Fruit fly (Drosophila melanogaster) whole organism, pupa: ENCODE results near the gene Dhdds.

Experiments used
- CG10348 ChIP-seq: fragments of 200-800 bp; sonication (Bioruptor generic); IDR thresholded peaks from 2 replicates; pipeline ENCODE4 v1.3.6; 2022; ENCODE audit warnings: missing biosample characterization, missing genetic modification characterization
- CG12605 ChIP-seq: fragments of 200-800 bp; sonication (Bioruptor generic); IDR thresholded peaks from 2 replicates; pipeline ENCODE4 v1.3.6; 2022; ENCODE audit warnings: missing biosample characterization, missing genetic modification characterization
- CG13204 ChIP-seq: fragments of 200-800 bp; sonication (Bioruptor generic); optimal IDR thresholded peaks from 2 replicates; lab custom pipeline; 2018; ENCODE audit warnings: missing biosample characterization, mild to moderate bottlenecking, missing genetic modification characterization, moderate library complexity
- CG14655 ChIP-seq: fragments of 200-800 bp; sonication (Bioruptor generic); optimal IDR thresholded peaks from 3 replicates; lab custom pipeline; 2017; ENCODE audit warnings: mild to moderate bottlenecking, missing biosample characterization, missing genetic modification reagents, missing genetic modification characterization
- CG15710 ChIP-seq: fragments of 200-800 bp; sonication (Bioruptor generic); optimal IDR thresholded peaks from 2 replicates; lab custom pipeline; 2018; ENCODE audit warnings: missing biosample characterization, mild to moderate bottlenecking, missing genetic modification characterization, moderate library complexity
- CG17806 ChIP-seq: fragments of 200-800 bp; sonication (Bioruptor generic); optimal IDR thresholded peaks from 2 replicates; lab custom pipeline; 2018; ENCODE audit warnings: missing biosample characterization, mild to moderate bottlenecking, missing genetic modification characterization, moderate library complexity
- CG32121 ChIP-seq: fragments of 200-800 bp; sonication (Bioruptor generic); IDR thresholded peaks from 2 replicates; pipeline ENCODE4 v1.3.6; 2022; ENCODE audit warnings: missing biosample characterization, missing genetic modification characterization
- CG34367 ChIP-seq: fragments of 200-800 bp; sonication (Bioruptor generic); optimal IDR thresholded peaks from 2 replicates; lab custom pipeline; 2018; ENCODE audit warnings: missing biosample characterization, mild to moderate bottlenecking, missing genetic modification characterization
- CG4496 ChIP-seq: fragments of 200-800 bp; sonication (Bioruptor generic); IDR thresholded peaks from 3 replicates; pipeline ENCODE4 v1.3.6; 2022; ENCODE audit warnings: missing biosample characterization, missing genetic modification characterization
- CG8159 ChIP-seq: fragments of 200-800 bp; sonication (Bioruptor generic); optimal IDR thresholded peaks from 3 replicates; lab custom pipeline; 2018; ENCODE audit warnings: missing biosample characterization, mild to moderate bottlenecking, missing genetic modification characterization, moderate library complexity
- CG8301 ChIP-seq: fragments of 200-800 bp; sonication (Bioruptor generic); optimal IDR thresholded peaks from 2 replicates; lab custom pipeline; 2018; ENCODE audit warnings: missing biosample characterization, mild to moderate bottlenecking, missing genetic modification characterization
- CG9948 ChIP-seq: fragments of 200-800 bp; sonication (Bioruptor generic); optimal IDR thresholded peaks from 2 replicates; lab custom pipeline; 2018; ENCODE audit warnings: missing biosample characterization, mild to moderate bottlenecking, missing genetic modification characterization, moderate library complexity
- D1 ChIP-seq: fragments of 200-800 bp; sonication (Bioruptor generic); optimal IDR thresholded peaks from 2 replicates; lab custom pipeline; 2018; ENCODE audit warnings: missing biosample characterization, mild to moderate bottlenecking, missing genetic modification characterization, moderate library complexity
- EcR ChIP-seq: fragments of 200-800 bp; sonication (Bioruptor generic); optimal IDR thresholded peaks from 3 replicates; lab custom pipeline; 2019; ENCODE audit warnings: missing biosample characterization, missing genetic modification characterization, mild to moderate bottlenecking, moderate library complexity, missing genetic modification reagents
- Ets98B ChIP-seq: fragments of 200-800 bp; sonication (Bioruptor generic); IDR thresholded peaks from 2 replicates; pipeline ENCODE4 v1.3.6; 2022; ENCODE audit warnings: missing biosample characterization, missing genetic modification characterization
- Pif1A ChIP-seq: fragments of 200-800 bp; sonication (Bioruptor generic); optimal IDR thresholded peaks from 3 replicates; lab custom pipeline; 2016; ENCODE audit warnings: missing biosample characterization, missing genetic modification characterization
- Pif1B ChIP-seq: fragments of 200-800 bp; sonication (Bioruptor generic); optimal IDR thresholded peaks from 3 replicates; lab custom pipeline; 2016; ENCODE audit warnings: missing biosample characterization, missing genetic modification characterization
- Snoo ChIP-seq: fragments of 200-800 bp; sonication (Bioruptor generic); optimal IDR thresholded peaks from 3 replicates; lab custom pipeline; 2017; ENCODE audit warnings: missing biosample characterization, mild to moderate bottlenecking, missing genetic modification characterization, inconsistent platforms
- fd96Ca ChIP-seq: fragments of 200-800 bp; sonication (Bioruptor generic); IDR thresholded peaks from 3 replicates; pipeline ENCODE4 v1.3.6; 2022; ENCODE audit warnings: missing biosample characterization, missing genetic modification characterization
- gl ChIP-seq: fragments of 200-800 bp; sonication (Bioruptor generic); optimal IDR thresholded peaks from 2 replicates; lab custom pipeline; 2018; ENCODE audit warnings: missing biosample characterization, mild to moderate bottlenecking, missing genetic modification characterization
- rn ChIP-seq: fragments of 200-800 bp; sonication (Bioruptor generic); IDR thresholded peaks from 2 replicates; pipeline ENCODE4 v1.3.6; 2022; ENCODE audit warnings: missing biosample characterization, missing genetic modification characterization

The Dhdds gene

DNA sequence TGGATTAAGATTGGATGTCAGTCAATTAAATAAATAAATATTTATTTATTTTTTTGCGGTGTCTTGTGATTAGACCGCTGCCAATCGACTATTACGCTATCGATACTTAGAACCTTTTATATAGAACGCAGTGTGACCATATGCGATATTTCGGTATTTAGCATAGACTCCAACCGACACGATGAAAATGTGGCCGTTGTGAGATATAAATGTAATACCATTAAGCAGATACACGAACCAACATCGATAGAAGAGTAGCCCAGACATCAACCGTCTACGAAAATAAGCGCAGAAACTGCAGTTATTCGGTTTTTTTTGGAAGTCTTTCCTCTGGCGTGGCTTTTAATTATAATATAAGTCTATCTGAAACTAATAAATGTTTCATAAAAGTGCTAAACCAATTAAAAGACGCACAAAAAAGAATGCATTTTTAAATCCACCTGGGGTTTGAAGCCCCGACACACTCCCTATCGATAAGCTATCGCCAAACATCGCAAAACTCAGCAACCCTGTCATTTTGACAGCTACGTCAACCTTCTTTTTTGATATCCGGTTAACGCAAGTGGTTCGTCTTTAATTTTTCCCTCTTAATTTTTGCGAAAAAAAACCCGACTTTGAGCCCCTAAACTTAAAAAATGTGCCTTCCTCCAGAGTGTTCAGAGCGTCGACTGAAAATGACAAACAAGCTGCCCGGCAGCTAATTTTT is at the start of gene Dhdds, which contains the start of gene RpS14a:
Gene Dhdds, minus strand, starts transcription at position 142 of the 706 bp plus-strand sequence.
Gene RpS14a, plus strand, starts transcription at position 533 of the 706 bp plus-strand sequence.
- TF ChIP-seq CG12605 (GFP tag; lab: Robert Waterston, UW) = 0 out of 2 replicates have a peak, but pooled peaks have one; percentile 18
- no peak for TF ChIP-seq CG32121 (GFP tag; lab: Robert Waterston, UW)
- peak; percentile 55 for TF ChIP-seq Snoo (tag; lab: Kevin White, UChicago)
- TF ChIP-seq Pif1B = no peak
- peak; percentile 38 for TF ChIP-seq CG34367 (tag; lab: Kevin White, UChicago)
- TF ChIP-seq Pif1A (GFP tag; lab: Kevin White, UChicago) = peak; percentile 32
- peak; percentile 1 for TF ChIP-seq gl (tag; lab: Kevin White, UChicago)
- TF ChIP-seq CG4496 (GFP tag; lab: Robert Waterston, UW) = no peak
- TF ChIP-seq CG14655 (GFP tag; lab: Kevin White, UChicago) = no peak
- TF ChIP-seq CG15710 (tag; lab: Kevin White, UChicago) = no peak

DNA sequence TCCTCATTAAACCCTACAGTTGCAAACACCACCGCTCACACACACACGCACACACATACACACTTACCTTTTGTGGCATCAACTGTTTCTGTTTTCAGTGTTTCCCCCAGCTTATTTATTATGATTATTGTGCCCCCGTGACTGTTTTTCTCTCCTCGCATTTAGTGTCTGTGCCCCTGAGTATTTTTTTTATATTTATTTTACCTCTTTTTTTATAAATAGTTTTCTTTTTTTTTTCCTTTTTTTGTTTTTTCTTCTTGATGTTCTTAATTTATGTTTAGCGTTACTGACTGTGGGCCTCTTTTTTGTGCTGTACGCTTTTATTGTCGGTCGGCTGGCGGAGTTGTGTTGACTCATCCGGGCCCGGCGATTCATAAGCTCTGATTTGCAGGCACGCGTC is 47.6 kb upstream of the Dhdds start:
- TF ChIP-seq rn (no peak), CG8159 (tag; lab: Kevin White, UChicago) (peak; percentile 63), CG32121 (GFP tag; lab: Robert Waterston, UW) (0 out of 2 replicates have a peak, but pooled peaks have one; percentile 35), CG34367 (tag; lab: Kevin White, UChicago) (peak; percentile 12), CG17806 (peak; percentile 40), Pif1B (peak; percentile 29), CG9948 (tag; lab: Kevin White, UChicago) (peak; percentile 33), CG12605 (GFP tag; lab: Robert Waterston, UW) (peak; percentile 41; the same call in 1 of the 2 replicates), D1 (tag; lab: Kevin White, UChicago) (no peak), fd96Ca (no peak), Ets98B (GFP tag; lab: Robert Waterston, UW) (no peak), CG13204 (GFP tag; lab: Kevin White, UChicago) (peak; percentile 68), CG4496 (GFP tag; lab: Robert Waterston, UW) (no peak), CG14655 (GFP tag; lab: Kevin White, UChicago) (no peak), CG8301 (tag; lab: Kevin White, UChicago) (no peak), EcR (GFP tag; lab: Kevin White, UChicago) (no peak), CG15710 (tag; lab: Kevin White, UChicago) (peak; percentile 48), Pif1A (GFP tag; lab: Kevin White, UChicago) (peak; percentile 9), gl (tag; lab: Kevin White, UChicago) (no peak), CG10348 (GFP tag; lab: Robert Waterston, UW) (no peak), Snoo (tag; lab: Kevin White, UChicago) (no peak)

DNA sequence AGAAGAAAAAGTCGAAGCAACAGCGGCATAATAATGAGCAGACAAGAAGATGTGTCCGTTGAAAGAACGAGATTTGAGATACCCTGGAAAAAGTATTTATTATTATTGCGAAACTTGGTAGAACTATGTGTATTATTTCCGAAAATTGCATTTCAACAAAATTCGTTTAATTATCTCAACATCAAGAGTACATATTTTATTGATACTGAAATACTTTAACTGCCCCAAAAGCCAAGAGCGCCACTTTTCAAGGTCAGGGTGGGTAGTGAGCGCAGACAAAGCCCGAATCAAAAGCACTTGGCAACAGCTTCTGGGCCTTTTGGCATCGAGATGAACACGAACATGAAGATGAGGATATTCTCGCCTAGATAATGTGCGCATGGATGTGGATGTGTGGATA is 46.1 kb upstream of the Dhdds start:
- TF ChIP-seq CG13204 (GFP tag; lab: Kevin White, UChicago) (no peak), rn (no peak), CG17806 (peak; percentile 52), D1 (tag; lab: Kevin White, UChicago) (no peak), Ets98B (GFP tag; lab: Robert Waterston, UW) (no peak), EcR (GFP tag; lab: Kevin White, UChicago) (no peak), CG4496 (GFP tag; lab: Robert Waterston, UW) (no peak), CG34367 (tag; lab: Kevin White, UChicago) (peak; percentile 43), gl (tag; lab: Kevin White, UChicago) (no peak), CG8301 (tag; lab: Kevin White, UChicago) (peak; percentile 36), Pif1A (GFP tag; lab: Kevin White, UChicago) (peak; percentile 26), CG9948 (tag; lab: Kevin White, UChicago) (peak; percentile 46), CG15710 (tag; lab: Kevin White, UChicago) (peak; percentile 36), CG32121 (GFP tag; lab: Robert Waterston, UW) (no peak), CG14655 (GFP tag; lab: Kevin White, UChicago) (peak; percentile 58), CG10348 (GFP tag; lab: Robert Waterston, UW) (no peak), CG12605 (GFP tag; lab: Robert Waterston, UW) (no peak), CG8159 (tag; lab: Kevin White, UChicago) (peak; percentile 60), Snoo (tag; lab: Kevin White, UChicago) (no peak), Pif1B (peak; percentile 2), fd96Ca (no peak)

DNA sequence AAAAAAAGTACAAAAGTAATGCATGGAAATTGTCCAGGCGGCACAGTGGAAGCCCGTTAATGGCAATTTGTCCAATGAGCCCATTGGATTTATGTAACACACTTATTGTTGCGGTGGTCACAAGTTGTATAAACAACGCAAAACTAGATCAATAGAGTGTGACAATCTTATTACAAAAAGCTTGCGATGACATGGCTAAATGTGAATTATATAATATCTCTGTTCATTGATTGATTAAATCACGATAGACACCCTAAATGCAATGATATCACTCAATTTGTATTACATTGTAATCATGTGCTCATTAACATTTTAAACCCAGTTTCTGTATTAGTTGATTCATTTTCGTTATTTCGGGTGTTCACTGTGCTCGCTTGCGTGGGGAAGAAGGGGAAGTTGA is 44.9 kb upstream of the Dhdds start:
- no peak for TF ChIP-seq EcR (GFP tag; lab: Kevin White, UChicago)
- TF ChIP-seq Pif1B = peak; percentile 13
- peak; percentile 39 for TF ChIP-seq CG9948 (tag; lab: Kevin White, UChicago)
- TF ChIP-seq CG12605 (GFP tag; lab: Robert Waterston, UW) = no peak
- no peak for TF ChIP-seq Ets98B (GFP tag; lab: Robert Waterston, UW)
- peak; percentile 32; the same call in 2 of the 3 replicates for TF ChIP-seq CG4496 (GFP tag; lab: Robert Waterston, UW)
- TF ChIP-seq CG10348 (GFP tag; lab: Robert Waterston, UW) = no peak
- TF ChIP-seq Pif1A (GFP tag; lab: Kevin White, UChicago) = peak; percentile 51
- peak; percentile 30 for TF ChIP-seq CG34367 (tag; lab: Kevin White, UChicago)
- TF ChIP-seq CG15710 (tag; lab: Kevin White, UChicago) = peak; percentile 50
- TF ChIP-seq CG8301 (tag; lab: Kevin White, UChicago) = peak; percentile 61
- TF ChIP-seq fd96Ca = no peak
- 0 out of 2 replicates have a peak, but pooled peaks have one; percentile 22 for TF ChIP-seq CG32121 (GFP tag; lab: Robert Waterston, UW)
- TF ChIP-seq CG17806 = peak; percentile 12
- TF ChIP-seq D1 (tag; lab: Kevin White, UChicago) = no peak
- peak; percentile 40 for TF ChIP-seq CG8159 (tag; lab: Kevin White, UChicago)
- no peak for TF ChIP-seq CG13204 (GFP tag; lab: Kevin White, UChicago)
- TF ChIP-seq gl (tag; lab: Kevin White, UChicago) = no peak
- peak; percentile 16 for TF ChIP-seq Snoo (tag; lab: Kevin White, UChicago)
- no peak for TF ChIP-seq rn
- TF ChIP-seq CG14655 (GFP tag; lab: Kevin White, UChicago) = peak; percentile 62
